Worm (Caenorhabditis elegans) whole organism, late embryonic: ENCODE measurements around the gene lgc-58.

Source experiments
- F13H6.1 ChIP-seq: sonication (generic microtip); optimal IDR thresholded peaks from 2 replicates; lab custom pipeline; 2016; ENCODE audit warnings: missing genetic modification characterization, missing compliant biosample characterization
- K02D7.2 ChIP-seq: sonication (generic microtip); optimal IDR thresholded peaks from 2 replicates; lab custom pipeline; 2017; ENCODE audit warnings: mild to moderate bottlenecking, missing genetic modification characterization, missing compliant biosample characterization
- Y22D7AL.16 ChIP-seq: sonication (generic microtip); optimal IDR thresholded peaks from 2 replicates; lab custom pipeline; 2016; ENCODE audit warnings: missing genetic modification characterization, missing compliant biosample characterization
- ahr-1 ChIP-seq: sonication (generic microtip); optimal IDR thresholded peaks from 2 replicates; lab custom pipeline; 2016; ENCODE audit warnings: missing genetic modification characterization, missing compliant biosample characterization
- ama-1 ChIP-seq: fragments of 150-350 bp; optimal IDR thresholded peaks from 2 replicates; lab custom pipeline; 2014
- ceh-18 ChIP-seq: sonication (generic microtip); optimal IDR thresholded peaks from 2 replicates; lab custom pipeline; 2016; ENCODE audit warnings: missing genetic modification characterization, missing compliant biosample characterization
- ceh-19 ChIP-seq: fragments of 200-800 bp; sonication (Bioruptor generic); optimal IDR thresholded peaks from 2 replicates; lab custom pipeline; 2018; ENCODE audit warnings: mild to moderate bottlenecking, missing genetic modification characterization, missing compliant biosample characterization
- ceh-22 ChIP-seq: sonication (generic microtip); optimal IDR thresholded peaks from 2 replicates; lab custom pipeline; 2017; ENCODE audit warnings: missing biosample characterization, missing genetic modification characterization
- ceh-24 ChIP-seq: sonication (generic microtip); optimal IDR thresholded peaks from 2 replicates; lab custom pipeline; 2016; ENCODE audit warnings: mild to moderate bottlenecking, missing genetic modification characterization, missing compliant biosample characterization
- ceh-30 ChIP-seq: fragments of 150-350 bp; optimal IDR thresholded peaks from 2 replicates; lab custom pipeline; 2014; ENCODE audit warnings: missing biosample characterization, missing genetic modification characterization
- ceh-31 ChIP-seq: sonication (generic microtip); optimal IDR thresholded peaks from 2 replicates; lab custom pipeline; 2016; ENCODE audit warnings: missing genetic modification characterization, missing compliant biosample characterization
- ceh-48 ChIP-seq: sonication (generic microtip); optimal IDR thresholded peaks from 2 replicates; lab custom pipeline; 2016; ENCODE audit warnings: missing genetic modification characterization, inconsistent platforms, missing compliant biosample characterization
- ceh-9 ChIP-seq: sonication (generic microtip); optimal IDR thresholded peaks from 2 replicates; lab custom pipeline; 2016; ENCODE audit warnings: mild to moderate bottlenecking, missing genetic modification characterization, inconsistent platforms, missing compliant biosample characterization
- che-1 ChIP-seq: sonication (generic microtip); optimal IDR thresholded peaks from 2 replicates; lab custom pipeline; 2016; ENCODE audit warnings: mild to moderate bottlenecking, missing genetic modification characterization, missing compliant biosample characterization
- dmd-4 ChIP-seq: sonication (generic microtip); optimal IDR thresholded peaks from 2 replicates; lab custom pipeline; 2016; ENCODE audit warnings: borderline replicate concordance, missing genetic modification characterization, missing compliant biosample characterization
- elt-2 ChIP-seq: sonication (generic microtip); optimal IDR thresholded peaks from 2 replicates; lab custom pipeline; 2016; ENCODE audit warnings: missing genetic modification reagents, missing genetic modification characterization, missing compliant biosample characterization
- elt-4 ChIP-seq: sonication (generic microtip); optimal IDR thresholded peaks from 2 replicates; lab custom pipeline; 2016; ENCODE audit warnings: missing genetic modification characterization, missing compliant biosample characterization
- fkh-10 ChIP-seq: fragments of 150-350 bp; optimal IDR thresholded peaks from 2 replicates; lab custom pipeline; 2014; ENCODE audit warnings: missing biosample characterization, missing genetic modification reagents, missing genetic modification characterization
- fkh-6 ChIP-seq: sonication (generic microtip); optimal IDR thresholded peaks from 2 replicates; lab custom pipeline; 2016; ENCODE audit warnings: missing genetic modification characterization, missing compliant biosample characterization
- hlh-6 ChIP-seq: sonication (generic microtip); optimal IDR thresholded peaks from 2 replicates; lab custom pipeline; 2016; ENCODE audit warnings: missing genotype, missing genetic modification characterization, missing compliant biosample characterization
- lin-11 ChIP-seq: fragments of 200-800 bp; sonication (Bioruptor generic); optimal IDR thresholded peaks from 2 replicates; lab custom pipeline; 2018; ENCODE audit warnings: mild to moderate bottlenecking, missing genetic modification characterization, missing compliant biosample characterization
- mec-3 ChIP-seq: sonication (generic microtip); optimal IDR thresholded peaks from 2 replicates; lab custom pipeline; 2016; ENCODE audit warnings: borderline replicate concordance, missing genetic modification characterization, missing compliant biosample characterization
- nfya-1 ChIP-seq: sonication (generic microtip); optimal IDR thresholded peaks from 2 replicates; lab custom pipeline; 2017; ENCODE audit warnings: missing genetic modification characterization, mild to moderate bottlenecking, missing compliant biosample characterization, antibody characterized with exemption, moderate library complexity
- nhr-11 ChIP-seq: fragments of 150-350 bp; optimal IDR thresholded peaks from 2 replicates; lab custom pipeline; 2014; ENCODE audit warnings: missing biosample characterization, missing genetic modification characterization
- npax-4 ChIP-seq: sonication (generic microtip); optimal IDR thresholded peaks from 2 replicates; lab custom pipeline; 2016; ENCODE audit warnings: missing genetic modification characterization, missing compliant biosample characterization
- pat-9 ChIP-seq: fragments of 200-800 bp; sonication (Bioruptor generic); optimal IDR thresholded peaks from 2 replicates; lab custom pipeline; 2018; ENCODE audit warnings: mild to moderate bottlenecking, missing genetic modification characterization, moderate library complexity, missing compliant biosample characterization
- pqm-1 ChIP-seq: sonication (generic microtip); optimal IDR thresholded peaks from 2 replicates; lab custom pipeline; 2016; ENCODE audit warnings: missing genetic modification characterization, missing compliant biosample characterization
- pros-1 ChIP-seq: fragments of 150-350 bp; optimal IDR thresholded peaks from 2 replicates; lab custom pipeline; 2014; ENCODE audit warnings: missing biosample characterization, missing genetic modification reagents, missing genetic modification characterization
- ref-2 ChIP-seq: sonication (generic microtip); optimal IDR thresholded peaks from 2 replicates; lab custom pipeline; 2016; ENCODE audit warnings: missing genetic modification characterization, missing compliant biosample characterization
- rnt-1 ChIP-seq: sonication (generic microtip); optimal IDR thresholded peaks from 2 replicates; lab custom pipeline; 2016; ENCODE audit warnings: missing genetic modification characterization, missing compliant biosample characterization
- sdc-2 ChIP-seq: sonication (generic microtip); optimal IDR thresholded peaks from 2 replicates; lab custom pipeline; 2016; ENCODE audit warnings: missing genotype, missing genetic modification characterization, missing compliant biosample characterization
- tbx-2 ChIP-seq: sonication (generic microtip); optimal IDR thresholded peaks from 2 replicates; lab custom pipeline; 2016; ENCODE audit warnings: missing genetic modification characterization, missing compliant biosample characterization
- ttx-3 ChIP-seq: sonication (generic microtip); optimal IDR thresholded peaks from 2 replicates; lab custom pipeline; 2016; ENCODE audit warnings: missing genetic modification reagents, missing genetic modification characterization, missing compliant biosample characterization
- unc-42 ChIP-seq: sonication (generic microtip); optimal IDR thresholded peaks from 2 replicates; lab custom pipeline; 2016; ENCODE audit warnings: missing genotype, missing genetic modification characterization, missing compliant biosample characterization
- unc-55 ChIP-seq: sonication (generic microtip); optimal IDR thresholded peaks from 2 replicates; lab custom pipeline; 2017; ENCODE audit warnings: missing biosample characterization, missing genetic modification reagents, missing genetic modification characterization
- ztf-16 ChIP-seq: sonication (generic microtip); optimal IDR thresholded peaks from 2 replicates; lab custom pipeline; 2017; ENCODE audit warnings: missing genetic modification characterization, missing compliant biosample characterization

The lgc-58 gene

ce11 chrX:6097551-6097950 lies 22.2 kb downstream of the lgc-58 start, which contains the start of gene C15H9.4 (continued):
- no peak for TF ChIP-seq ceh-22 (tag; lab: Kevin White, UChicago)
- TF ChIP-seq pat-9 = no peak
- TF ChIP-seq pros-1 (tag; lab: Kevin White, UChicago) = no peak
- peak; percentile 14 for TF ChIP-seq ceh-48
- peak; percentile 31 for TF ChIP-seq unc-55 (GFP tag; lab: Kevin White, UChicago)
- peak; percentile 6 for TF ChIP-seq ceh-19
- no peak for TF ChIP-seq dmd-4
- peak; percentile 23 for TF ChIP-seq ref-2 (tag; lab: Kevin White, UChicago)
- no peak for TF ChIP-seq ama-1 (lab: Kevin White, UChicago)
- no peak for TF ChIP-seq elt-4 (tag; lab: Kevin White, UChicago)
- peak; percentile 53 for TF ChIP-seq tbx-2 (tag; lab: Kevin White, UChicago)
- no peak for TF ChIP-seq pqm-1 (tag; lab: Kevin White, UChicago)
- TF ChIP-seq nfya-1 (tag; lab: Kevin White, UChicago) = peak; percentile 74
- no peak for TF ChIP-seq nhr-11 (tag; lab: Kevin White, UChicago)
- no peak for TF ChIP-seq fkh-6 (tag; lab: Kevin White, UChicago)
- TF ChIP-seq fkh-10 = no peak
- no peak for TF ChIP-seq lin-11 (tag; lab: Kevin White, UChicago)
- TF ChIP-seq npax-4 (tag; lab: Kevin White, UChicago) = no peak
- no peak for TF ChIP-seq mec-3 (tag; lab: Kevin White, UChicago)
- no peak for TF ChIP-seq ceh-9 (tag; lab: Kevin White, UChicago)
- TF ChIP-seq ceh-24 (tag; lab: Kevin White, UChicago) = no peak
- TF ChIP-seq elt-2 (tag; lab: Kevin White, UChicago) = no peak
- TF ChIP-seq ceh-30 (tag; lab: Kevin White, UChicago) = no peak
- TF ChIP-seq sdc-2 = peak; percentile 56
- TF ChIP-seq F13H6.1 (tag; lab: Kevin White, UChicago) = no peak
- TF ChIP-seq rnt-1 = peak; percentile 2

ce11 chrX:6098420-6098819 lies 23.1 kb downstream of the lgc-58 start:
- TF ChIP-seq elt-2 (tag; lab: Kevin White, UChicago) (peak; percentile 47), lin-11 (tag; lab: Kevin White, UChicago) (no peak)
- TF ChIP-seq, all 69 proteins: peak for 1

- TF ChIP-seq K02D7.2 (tag; lab: Kevin White, UChicago) (no peak), mec-3 (tag; lab: Kevin White, UChicago) (no peak), pros-1 (tag; lab: Kevin White, UChicago) (no peak), che-1 (tag; lab: Kevin White, UChicago) (no peak), F13H6.1 (tag; lab: Kevin White, UChicago) (no peak), ceh-18 (tag; lab: Kevin White, UChicago) (no peak), ttx-3 (no peak), ztf-16 (tag; lab: Kevin White, UChicago) (no peak), ceh-31 (tag; lab: Kevin White, UChicago) (no peak), dmd-4 (no peak)
Measured at ce11 chrX:6100395-6101099, 25.2 kb downstream of the lgc-58 start.

DNA sequence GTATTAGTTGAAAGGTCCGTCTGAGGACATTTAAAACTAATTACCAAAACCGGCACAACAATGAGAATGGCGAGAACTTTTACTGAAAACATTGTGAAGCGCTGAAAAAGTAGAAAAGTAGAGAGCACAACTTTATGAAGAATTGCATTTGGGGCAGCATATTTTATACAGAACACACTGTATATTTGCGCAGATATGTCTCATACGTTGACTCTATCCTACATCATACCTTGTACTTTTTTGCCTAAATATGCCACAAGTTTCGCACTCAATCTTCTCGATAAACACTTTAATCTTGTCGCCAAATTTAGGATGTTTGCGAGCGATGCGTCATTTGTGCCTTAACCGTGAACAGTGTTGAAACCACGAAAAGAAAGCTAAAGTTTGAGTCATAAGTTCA lies 28.0 kb downstream of the lgc-58 start, which contains the start of gene C15H9.11:
TSS of gene C15H9.11 (minus strand) at position 101 of the 400 bp plus-strand sequence.
- TF ChIP-seq F13H6.1 (tag; lab: Kevin White, UChicago) (no peak), nhr-11 (tag; lab: Kevin White, UChicago) (no peak), Y22D7AL.16 (no peak), unc-42 (tag; lab: Kevin White, UChicago) (no peak), ceh-31 (tag; lab: Kevin White, UChicago) (no peak), nfya-1 (tag; lab: Kevin White, UChicago) (no peak), ceh-9 (tag; lab: Kevin White, UChicago) (no peak), ceh-19 (no peak), hlh-6 (tag; lab: Kevin White, UChicago) (no peak), dmd-4 (no peak), ahr-1 (tag; lab: Kevin White, UChicago) (no peak), elt-4 (tag; lab: Kevin White, UChicago) (no peak), tbx-2 (tag; lab: Kevin White, UChicago) (no peak)
- TF ChIP-seq, all 69 proteins: peak for 0
